Worm (Caenorhabditis elegans): Measurements from ENCODE around the gene zhp-4.

The zhp-4 gene

ce11 chrV:19059873-19060272 lies 41.7 kb downstream of the zhp-4 start, which contains the start of gene twk-46:
Gene twk-46 (plus strand): TSS chrV:19060173.
- TF ChIP-seq W03F9.2 (tag; optimal IDR thresholded peaks at IDR 0.05) (no peak), him-1 (tag; optimal IDR thresholded peaks at IDR 0.05) (no peak), dao-5 (tag; optimal IDR thresholded peaks at IDR 0.05) (no peak)

- TF ChIP-seq W03F9.2 (tag; optimal IDR thresholded peaks at IDR 0.05) (no peak), him-1 (tag; optimal IDR thresholded peaks at IDR 0.05) (no peak), dao-5 (tag; optimal IDR thresholded peaks at IDR 0.05) (no peak)
These were observed 43.5 kb downstream of the zhp-4 start for ce11 chrV:19058086-19058485.

- TF ChIP-seq dao-5 (tag; optimal IDR thresholded peaks at IDR 0.05) (no peak), W03F9.2 (tag; optimal IDR thresholded peaks at IDR 0.05) (no peak), him-1 (tag; optimal IDR thresholded peaks at IDR 0.05) (no peak)
These were observed 44.0 kb downstream of the zhp-4 start for ce11 chrV:19057602-19058001.

ce11 chrV:19053281-19053680 lies 48.3 kb downstream of the zhp-4 start:
- TF ChIP-seq dao-5 (tag; optimal IDR thresholded peaks at IDR 0.05) (no peak), W03F9.2 (tag; optimal IDR thresholded peaks at IDR 0.05) (no peak), him-1 (tag; optimal IDR thresholded peaks at IDR 0.05) (no peak)

- TF ChIP-seq him-1 (tag; optimal IDR thresholded peaks at IDR 0.05) (no peak), dao-5 (tag; optimal IDR thresholded peaks at IDR 0.05) (no peak), W03F9.2 (tag; optimal IDR thresholded peaks at IDR 0.05) (no peak)
These were observed 50.2 kb downstream of the zhp-4 start for ce11 chrV:19051425-19051824.

ce11 chrV:19050888-19051287 lies 50.7 kb downstream of the zhp-4 start:
- TF ChIP-seq W03F9.2 (tag; optimal IDR thresholded peaks at IDR 0.05) (no peak), him-1 (tag; optimal IDR thresholded peaks at IDR 0.05) (no peak), dao-5 (tag; optimal IDR thresholded peaks at IDR 0.05) (no peak)

- TF ChIP-seq W03F9.2 (tag; optimal IDR thresholded peaks at IDR 0.05) (no peak), him-1 (tag; optimal IDR thresholded peaks at IDR 0.05) (no peak), dao-5 (tag; optimal IDR thresholded peaks at IDR 0.05) (no peak)
These were observed 51.1 kb downstream of the zhp-4 start, which contains the start of gene asp-1 for ce11 chrV:19050438-19050837. Gene asp-1 (minus strand): TSS chrV:19050752.

ce11 chrV:19049140-19050092 lies 52.2 kb downstream of the zhp-4 start:
- TF ChIP-seq him-1 (tag; optimal IDR thresholded peaks at IDR 0.05), result no peak
- TF ChIP-seq W03F9.2 (tag; optimal IDR thresholded peaks at IDR 0.05), result no peak
- no peak for TF ChIP-seq dao-5 (tag; optimal IDR thresholded peaks at IDR 0.05)
